Worm (Caenorhabditis elegans): ENCODE data around the gene F47G9.6.

F47G9.6 gene

ce11 chrV:11375150-11375792 is 46.1 kb downstream of the F47G9.6 start, which contains the start of gene cnb-1 (continued):
- no peak for TF ChIP-seq F39B2.1 (GFP tag; IDR thresholded peaks at IDR 0.05)
- TF ChIP-seq K12H6.12 (tag; optimal IDR thresholded peaks at IDR 0.05), result no peak
- TF ChIP-seq rec-8 (tag; optimal IDR thresholded peaks at IDR 0.05), result no peak
- TF ChIP-seq mxl-1 (tag; optimal IDR thresholded peaks at IDR 0.05), result no peak
- TF ChIP-seq snpc-4 (GFP tag; optimal IDR thresholded peaks at IDR 0.05), result no peak
- TF ChIP-seq snpc-4 (tag; optimal IDR thresholded peaks at IDR 0.05), result no peak
- peak; percentile 23 for TF ChIP-seq ZK185.1 (tag; optimal IDR thresholded peaks at IDR 0.05; ENCODE audit: poor library complexity, severe bottlenecking)
- no peak for TF ChIP-seq ceh-40 (GFP tag; IDR thresholded peaks at IDR 0.05)

- TF ChIP-seq efl-1 (GFP tag; optimal IDR thresholded peaks at IDR 0.05), result no peak
- TF ChIP-seq cebp-1 (GFP tag; IDR thresholded peaks at IDR 0.05), result no peak
- no peak for TF ChIP-seq cebp-1 (tag; optimal IDR thresholded peaks at IDR 0.05)
- TF ChIP-seq lsy-27 (tag; optimal IDR thresholded peaks at IDR 0.05; ENCODE audit: borderline replicate concordance, insufficient read depth), result no peak
- TF ChIP-seq ztf-22 (GFP tag; optimal IDR thresholded peaks at IDR 0.05), result no peak
- no peak for TF ChIP-seq C17E4.6 (GFP tag; IDR thresholded peaks at IDR 0.05)
- TF ChIP-seq zfh-2 (GFP tag; conservative IDR thresholded peaks at IDR 0.05), result no peak
These were observed 50.1 kb downstream of the F47G9.6 start for ce11 chrV:11379341-11379740.

Measured in whole organism, young adult.